Worm (Caenorhabditis elegans) whole organism, L4 larva: Measurements from ENCODE around the gene rps-30.

Experiments
- hlh-11 ChIP-seq: fragments of 200-800 bp; sonication (Bioruptor generic); optimal IDR thresholded peaks from 2 replicates; lab custom pipeline; 2018; ENCODE audit warnings: mild to moderate bottlenecking, missing genetic modification characterization, missing compliant biosample characterization
- lin-13 ChIP-seq: fragments of 150-350 bp; optimal IDR thresholded peaks from 2 replicates; lab custom pipeline; 2014; ENCODE audit warnings: missing biosample characterization, missing genetic modification reagents, missing genetic modification characterization
- nhr-25 ChIP-seq: sonication (generic microtip); optimal IDR thresholded peaks from 2 replicates; lab custom pipeline; 2017; ENCODE audit warnings: missing genetic modification characterization, mild to moderate bottlenecking, missing compliant biosample characterization, antibody characterized with exemption, moderate library complexity, borderline replicate concordance; ENCODE audit not compliant: insufficient read depth
- nhr-41 ChIP-seq: fragments of 200-800 bp; sonication (Bioruptor generic); IDR thresholded peaks from 2 replicates; pipeline ENCODE4 v1.3.6; 2022; ENCODE audit warnings: missing genetic modification reagents, missing genetic modification characterization, missing compliant biosample characterization

DNA sequence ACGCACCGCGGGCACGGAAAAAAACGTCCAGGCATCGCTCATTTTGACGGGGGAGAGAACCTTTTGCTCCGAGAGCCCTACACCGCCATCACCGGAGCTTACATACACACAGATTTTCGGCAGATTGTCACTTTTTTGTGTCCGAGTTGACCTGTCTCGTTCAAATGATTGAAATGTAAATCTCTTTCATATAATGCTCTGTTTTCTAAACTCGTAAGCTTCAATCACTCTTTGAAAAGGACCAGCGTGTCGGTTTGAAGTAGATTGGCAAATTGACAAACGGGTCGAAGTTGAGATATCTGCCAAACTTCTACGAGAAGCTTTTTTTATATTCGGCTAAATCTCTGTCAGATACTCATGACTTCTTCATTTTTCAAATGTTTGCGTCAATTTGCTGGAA is 29.2 kb upstream of the rps-30 start:
- TF ChIP-seq lin-13 (GFP tag; lab: Kevin White, UChicago) (no peak), nhr-41 (GFP tag; lab: Robert Waterston, UW) (no peak), hlh-11 (tag; lab: Kevin White, UChicago) (no peak), nhr-25 (no peak)
